Worm (Caenorhabditis elegans): ENCODE results near the gene irld-8.

Gene irld-8

DNA sequence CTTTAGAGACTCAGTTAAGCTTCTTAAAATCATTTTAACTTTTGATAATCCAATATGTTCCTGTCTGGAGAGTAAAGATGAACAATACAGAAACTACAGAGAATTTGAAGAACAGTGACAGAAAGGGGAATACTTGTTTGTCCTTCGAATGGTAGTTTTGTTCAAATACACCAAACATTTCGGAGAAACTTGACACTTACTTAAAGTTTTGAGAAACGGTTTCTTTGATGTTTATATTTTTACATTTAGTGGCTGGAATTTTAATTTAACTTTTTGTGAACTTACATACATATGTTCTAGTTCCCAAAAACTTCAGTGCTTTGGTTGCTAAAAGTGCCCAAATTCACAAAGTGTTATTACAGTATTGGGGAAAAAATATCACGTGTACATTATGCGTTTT is 41.6 kb downstream of the irld-8 start, which contains the start of gene B0218.5:
TSS of gene B0218.5 (minus strand) at position 101 of the 400 bp plus-strand sequence.
- TF ChIP-seq efl-3 (GFP tag; optimal IDR thresholded peaks at IDR 0.05) (no peak), ceh-63 (GFP tag; optimal IDR thresholded peaks at IDR 0.05) (no peak), unc-130 (tag; optimal IDR thresholded peaks at IDR 0.05) (no peak), lin-39 (tag; optimal IDR thresholded peaks at IDR 0.05) (no peak), hlh-4 (tag; optimal IDR thresholded peaks at IDR 0.05) (no peak)

DNA sequence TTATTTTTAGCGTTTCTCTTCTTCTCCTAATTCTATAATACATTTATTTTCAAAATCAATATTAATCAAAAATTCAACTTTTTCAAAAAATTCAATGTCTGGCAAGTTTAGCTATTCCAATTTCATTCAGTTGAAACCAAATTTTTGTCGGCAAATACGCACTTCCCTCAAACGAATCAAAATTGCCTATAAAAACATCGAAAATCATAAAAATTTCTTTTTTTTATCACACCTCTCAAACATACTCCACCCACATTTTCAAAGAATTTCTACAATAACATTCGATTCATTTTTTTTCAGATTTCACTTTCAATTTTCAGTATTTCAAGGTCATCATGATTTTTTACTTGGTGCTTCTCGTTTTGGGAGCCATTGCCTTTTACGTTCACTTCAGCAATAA is 43.5 kb downstream of the irld-8 start, which contains the start of gene faah-1:
TSS of gene faah-1 (plus strand) at position 301 of the 400 bp plus-strand sequence.
- TF ChIP-seq lir-3 (tag; optimal IDR thresholded peaks at IDR 0.05; ENCODE audit: poor library complexity) = no peak
- TF ChIP-seq nhr-19 (GFP tag; conservative IDR thresholded peaks at IDR 0.05) = no peak
- TF ChIP-seq mef-2 (tag; optimal IDR thresholded peaks at IDR 0.05) = no peak
- no peak for TF ChIP-seq nhr-85 (tag)
- TF ChIP-seq sox-4 (tag; optimal IDR thresholded peaks at IDR 0.05) = no peak
- no peak for TF ChIP-seq elt-3 (tag; optimal IDR thresholded peaks at IDR 0.05)
- no peak for TF ChIP-seq mdl-1 (tag; optimal IDR thresholded peaks at IDR 0.05)
- TF ChIP-seq F16B12.6 (tag; optimal IDR thresholded peaks at IDR 0.05) = no peak
- no peak for TF ChIP-seq blmp-1 (tag; optimal IDR thresholded peaks at IDR 0.05)
- TF ChIP-seq lsy-2 (tag; optimal IDR thresholded peaks at IDR 0.05) = no peak

DNA sequence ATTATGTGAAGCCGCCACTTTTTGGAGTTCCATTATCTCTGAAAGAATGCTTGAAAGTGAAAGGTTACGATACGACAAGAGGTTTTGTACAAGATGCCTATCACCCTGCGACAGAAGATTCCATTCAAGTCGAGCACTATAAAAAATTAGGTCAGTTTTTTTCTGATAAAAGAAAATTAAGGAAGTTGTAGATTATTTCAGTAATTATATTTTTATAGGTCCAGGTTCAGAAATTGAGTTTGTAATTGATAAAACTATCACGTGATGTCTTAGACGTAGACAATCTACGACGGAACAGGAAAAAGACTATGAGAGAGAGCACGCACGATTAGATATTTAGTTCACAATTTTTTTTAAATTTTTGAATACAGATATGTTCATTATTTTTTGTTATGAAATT is 44.4 kb downstream of the irld-8 start:
- TF ChIP-seq elt-2 (tag; optimal IDR thresholded peaks at IDR 0.05) (peak; percentile 61), ceh-88 (GFP tag; IDR thresholded peaks at IDR 0.05) (no peak)

DNA sequence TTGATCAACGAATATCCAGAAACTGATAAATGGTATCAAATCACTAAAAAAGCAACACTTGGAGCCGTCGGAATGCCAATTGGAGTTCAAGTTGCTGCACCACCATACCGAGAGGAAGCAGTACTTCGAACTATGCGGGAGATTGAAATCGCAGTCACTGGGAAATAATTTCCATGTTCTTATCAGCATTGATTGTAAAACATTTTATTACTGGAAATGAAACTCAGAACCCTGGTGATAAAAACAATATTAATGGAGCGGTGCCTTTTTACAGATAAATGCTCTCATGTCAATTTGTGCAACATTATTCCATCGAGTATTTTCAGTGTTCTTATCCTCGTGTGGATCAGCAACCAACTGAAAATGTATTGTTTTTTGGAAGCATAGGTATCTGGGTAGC is 46.2 kb downstream of the irld-8 start:
- TF ChIP-seq unc-98 (GFP tag; IDR thresholded peaks at IDR 0.05) (no peak), irx-1 (tag; optimal IDR thresholded peaks at IDR 0.05) (no peak), elt-2 (tag; optimal IDR thresholded peaks at IDR 0.05) (peak; percentile 37), tlp-1 (tag; optimal IDR thresholded peaks at IDR 0.05) (peak; percentile 9), unc-86 (tag; optimal IDR thresholded peaks at IDR 0.05) (no peak), nhr-19 (GFP tag; conservative IDR thresholded peaks at IDR 0.05) (no peak), grh-1 (GFP tag; IDR thresholded peaks at IDR 0.05) (no peak), egl-13 (tag; optimal IDR thresholded peaks at IDR 0.05) (no peak), ceh-82 (tag; optimal IDR thresholded peaks at IDR 0.05) (no peak), nhr-20 (tag; optimal IDR thresholded peaks at IDR 0.05) (no peak), rnt-1 (tag; optimal IDR thresholded peaks at IDR 0.05) (no peak), mep-1 (tag; optimal IDR thresholded peaks at IDR 0.05) (no peak), lin-39 (tag; optimal IDR thresholded peaks at IDR 0.05) (no peak), vab-15 (tag; optimal IDR thresholded peaks at IDR 0.05) (no peak), lin-13 (GFP tag; optimal IDR thresholded peaks at IDR 0.05) (no peak), swsn-7 (tag; optimal IDR thresholded peaks at IDR 0.05) (no peak)

DNA sequence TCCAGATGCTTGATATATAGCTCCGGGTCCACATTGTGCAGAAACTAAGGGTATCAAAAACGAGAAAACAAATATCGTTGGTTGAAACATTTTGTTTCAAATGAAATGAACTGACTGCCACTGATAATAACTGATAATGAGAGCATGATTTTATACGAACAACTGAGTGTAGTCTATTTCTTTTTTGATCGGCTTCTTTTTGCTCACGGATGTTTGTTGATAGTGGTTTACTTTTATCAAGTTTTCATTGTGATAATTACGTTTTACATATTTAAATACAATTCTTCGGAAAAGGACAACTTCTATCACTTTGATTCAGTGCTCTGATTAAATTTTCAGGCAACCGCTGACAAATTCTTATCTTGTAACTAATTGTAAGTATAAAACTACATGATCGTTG is 48.1 kb downstream of the irld-8 start, which contains the start of gene clec-51:
TSS of gene clec-51 (minus strand) at position 114 of the 400 bp plus-strand sequence.
- TF ChIP-seq ceh-90 (tag; optimal IDR thresholded peaks at IDR 0.05) (no peak), elt-2 (tag; optimal IDR thresholded peaks at IDR 0.05) (peak; percentile 92)

DNA sequence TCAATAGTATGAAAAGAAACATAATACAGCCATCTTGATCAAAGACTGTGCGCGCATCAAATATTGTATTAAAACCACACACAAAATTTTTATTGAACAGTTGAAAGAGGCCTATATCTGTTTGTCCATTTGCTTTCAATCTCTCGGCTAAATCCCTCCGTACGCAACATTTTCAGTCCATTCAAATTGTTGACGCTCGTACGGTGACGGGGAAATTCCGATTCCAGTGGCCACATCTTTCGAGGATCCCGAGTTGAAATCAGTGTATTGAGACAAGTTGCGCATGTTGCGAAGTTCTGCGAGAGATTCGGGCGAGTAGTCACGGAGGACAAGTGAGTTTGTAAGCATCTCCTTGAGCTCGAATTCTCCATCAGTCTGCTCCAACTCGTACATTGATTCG is 49.0 kb downstream of the irld-8 start:
- TF ChIP-seq ceh-63 (GFP tag; optimal IDR thresholded peaks at IDR 0.05) (no peak), sptf-1 (tag; optimal IDR thresholded peaks at IDR 0.05) (no peak), nhr-76 (tag; optimal IDR thresholded peaks at IDR 0.05) (no peak), efl-3 (GFP tag; optimal IDR thresholded peaks at IDR 0.05) (no peak), pag-3 (tag; optimal IDR thresholded peaks at IDR 0.05; ENCODE audit: borderline replicate concordance, insufficient read depth) (no peak), snpc-4 (tag; optimal IDR thresholded peaks at IDR 0.05) (no peak), dsc-1 (tag; optimal IDR thresholded peaks at IDR 0.05) (no peak), lsy-2 (tag; optimal IDR thresholded peaks at IDR 0.05) (no peak), fkh-8 (tag; optimal IDR thresholded peaks at IDR 0.05) (no peak), mep-1 (tag; optimal IDR thresholded peaks at IDR 0.05) (no peak), rnt-1 (tag; optimal IDR thresholded peaks at IDR 0.05) (no peak), sox-4 (tag; optimal IDR thresholded peaks at IDR 0.05) (no peak)

All from whole organism, L1 larva.